Worm (Caenorhabditis elegans) whole organism, young adult: ENCODE measurements around the gene clec-2.
A peak's percentile ranks its signal among the peaks of the same experiment; 100 is the strongest.

Experiments used
- B0261.1 ChIP-seq: sonication (generic microtip); optimal IDR thresholded peaks from 2 replicates; lab custom pipeline; 2016; ENCODE audit warnings: mild to moderate bottlenecking, missing genetic modification characterization, moderate library complexity, missing compliant biosample characterization
- B0336.3 ChIP-seq: fragments of 200-800 bp; sonication (Bioruptor generic); IDR thresholded peaks from 2 replicates; pipeline ENCODE4 v1.3.6; 2022; ENCODE audit warnings: missing genetic modification characterization, missing compliant biosample characterization
- F37B4.10 ChIP-seq: fragments of 200-800 bp; sonication (Bioruptor generic); IDR thresholded peaks from 2 replicates; pipeline ENCODE4 v1.3.6; 2022; ENCODE audit warnings: missing genetic modification characterization, missing compliant biosample characterization
- F49E8.2 ChIP-seq: sonication (generic microtip); optimal IDR thresholded peaks from 3 replicates; lab custom pipeline; 2017; ENCODE audit warnings: missing genetic modification characterization, mild to moderate bottlenecking, missing compliant biosample characterization, antibody characterized with exemption, moderate library complexity; ENCODE audit not compliant: insufficient read depth
- F57A8.1 ChIP-seq: fragments of 200-800 bp; sonication (Bioruptor generic); optimal IDR thresholded peaks from 2 replicates; lab custom pipeline; 2018; ENCODE audit warnings: mild to moderate bottlenecking, missing genetic modification characterization, moderate library complexity, missing compliant biosample characterization
- F57C9.4 ChIP-seq: sonication (generic microtip); optimal IDR thresholded peaks from 2 replicates; lab custom pipeline; 2017; ENCODE audit warnings: mild to moderate bottlenecking, missing genetic modification characterization, missing compliant biosample characterization
- K12H6.12 ChIP-seq: fragments of 200-800 bp; sonication (Bioruptor generic); optimal IDR thresholded peaks from 2 replicates; lab custom pipeline; 2018; ENCODE audit warnings: mild to moderate bottlenecking, missing genetic modification characterization, missing compliant biosample characterization
- T26A5.8 ChIP-seq: sonication (generic microtip); optimal IDR thresholded peaks from 2 replicates; lab custom pipeline; 2016; ENCODE audit warnings: missing genetic modification characterization, missing compliant biosample characterization
- Y67H2A.10 ChIP-seq: fragments of 200-800 bp; sonication (Bioruptor generic); conservative IDR thresholded peaks from 2 replicates; pipeline ENCODE4 v1.3.6; 2022; ENCODE audit warnings: missing genetic modification reagents, missing genetic modification characterization, missing compliant biosample characterization
- Y95B8A.8 ChIP-seq: fragments of 200-800 bp; sonication (Bioruptor generic); IDR thresholded peaks from 2 replicates; pipeline ENCODE4 v1.3.6; 2022; ENCODE audit warnings: missing genetic modification reagents, missing genetic modification characterization, missing compliant biosample characterization
- ama-1 ChIP-seq, 3 experiments: fragments of 150-350 bp in 1 of 3; sonication (generic microtip) in 2 of 3; optimal IDR thresholded peaks; 2 replicates each; lab custom pipeline; 2014 to 2018; ENCODE audit warnings: missing biosample characterization in 2 of 3, missing genetic modification characterization in 2 of 3, missing genetic modification reagents in 2 of 3
- aptf-3 ChIP-seq: fragments of 200-800 bp; sonication (Bioruptor generic); IDR thresholded peaks from 2 replicates; pipeline ENCODE4 v1.3.6; 2022; ENCODE audit warnings: missing genetic modification characterization, missing compliant biosample characterization
- attf-5 ChIP-seq: fragments of 200-800 bp; sonication (Bioruptor generic); optimal IDR thresholded peaks from 2 replicates; lab custom pipeline; 2018; ENCODE audit warnings: mild to moderate bottlenecking, missing genetic modification characterization, missing compliant biosample characterization
- attf-6 ChIP-seq: fragments of 200-800 bp; sonication (Bioruptor generic); IDR thresholded peaks from 2 replicates; pipeline ENCODE4 v1.3.6; 2022; ENCODE audit warnings: missing genetic modification reagents, missing genetic modification characterization, missing compliant biosample characterization
- ceh-27 ChIP-seq: fragments of 200-800 bp; sonication (Bioruptor generic); optimal IDR thresholded peaks from 2 replicates; lab custom pipeline; 2018; ENCODE audit warnings: mild to moderate bottlenecking, missing genetic modification characterization, moderate library complexity, missing compliant biosample characterization
- ceh-40 ChIP-seq: fragments of 200-800 bp; sonication (Bioruptor generic); IDR thresholded peaks from 2 replicates; pipeline ENCODE4 v1.3.6; 2022; ENCODE audit warnings: missing genetic modification characterization, missing compliant biosample characterization
- die-1 ChIP-seq: sonication (generic microtip); optimal IDR thresholded peaks from 2 replicates; lab custom pipeline; 2016; ENCODE audit warnings: missing genotype, mild to moderate bottlenecking, missing genetic modification characterization, missing compliant biosample characterization
- dpl-1 ChIP-seq: fragments of 150-350 bp; optimal IDR thresholded peaks from 2 replicates; lab custom pipeline; 2014; ENCODE audit warnings: missing biosample characterization, missing genetic modification reagents, missing genetic modification characterization
- efl-1 ChIP-seq: fragments of 150-350 bp; optimal IDR thresholded peaks from 2 replicates; lab custom pipeline; 2014; ENCODE audit warnings: missing biosample characterization, missing genetic modification reagents, missing genetic modification characterization
- egrh-3 ChIP-seq: fragments of 200-800 bp; sonication (Bioruptor generic); IDR thresholded peaks from 2 replicates; pipeline ENCODE4 v1.3.6; 2022; ENCODE audit warnings: missing genetic modification reagents, missing genetic modification characterization, missing compliant biosample characterization
- fkh-3 ChIP-seq: sonication (generic microtip); optimal IDR thresholded peaks from 2 replicates; lab custom pipeline; 2016; ENCODE audit warnings: mild to moderate bottlenecking, missing genetic modification characterization, missing compliant biosample characterization
- gei-17 ChIP-seq: fragments of 200-800 bp; sonication (Bioruptor generic); optimal IDR thresholded peaks from 2 replicates; lab custom pipeline; 2018; ENCODE audit warnings: mild to moderate bottlenecking, missing genetic modification characterization, missing compliant biosample characterization
- hlh-26 ChIP-seq: fragments of 200-800 bp; sonication (Bioruptor generic); conservative IDR thresholded peaks from 2 replicates; pipeline ENCODE4 v1.3.6; 2022; ENCODE audit warnings: missing genetic modification reagents, missing genetic modification characterization, missing compliant biosample characterization
- hmg-1.2 ChIP-seq: fragments of 200-800 bp; sonication (Bioruptor generic); IDR thresholded peaks from 2 replicates; pipeline ENCODE4 v1.3.6; 2022; ENCODE audit warnings: missing genetic modification reagents, missing genetic modification characterization, missing compliant biosample characterization
- lin-26 ChIP-seq: fragments of 200-800 bp; sonication (Bioruptor generic); IDR thresholded peaks from 2 replicates; pipeline ENCODE4 v1.3.6; 2022; ENCODE audit warnings: missing genetic modification reagents, missing genetic modification characterization, missing compliant biosample characterization
- lin-40 ChIP-seq: sonication (generic microtip); optimal IDR thresholded peaks from 2 replicates; lab custom pipeline; 2016; ENCODE audit warnings: missing genetic modification characterization, mild to moderate bottlenecking, missing compliant biosample characterization, missing genotype, missing genetic modification reagents
- lsl-1 ChIP-seq: fragments of 200-800 bp; sonication (Bioruptor generic); optimal IDR thresholded peaks from 2 replicates; lab custom pipeline; 2018; ENCODE audit warnings: mild to moderate bottlenecking, missing genetic modification characterization, moderate library complexity, missing compliant biosample characterization
- madf-10 ChIP-seq: sonication (generic microtip); optimal IDR thresholded peaks from 2 replicates; lab custom pipeline; 2016; ENCODE audit warnings: mild to moderate bottlenecking, missing genetic modification characterization, missing compliant biosample characterization
- madf-3 ChIP-seq: fragments of 200-800 bp; sonication (Bioruptor generic); IDR thresholded peaks from 2 replicates; pipeline ENCODE4 v1.3.6; 2022; ENCODE audit warnings: missing genetic modification reagents, missing genetic modification characterization, missing compliant biosample characterization
- madf-8 ChIP-seq: fragments of 200-800 bp; sonication (Bioruptor generic); conservative IDR thresholded peaks from 2 replicates; pipeline ENCODE4 v1.3.6; 2022; ENCODE audit warnings: missing genetic modification reagents, missing genetic modification characterization, missing compliant biosample characterization
- mel-28 ChIP-seq: sonication (generic microtip); optimal IDR thresholded peaks from 2 replicates; lab custom pipeline; 2016; ENCODE audit warnings: borderline replicate concordance, mild to moderate bottlenecking, missing genetic modification characterization, missing compliant biosample characterization
- mes-4 ChIP-seq: sonication (generic microtip); optimal IDR thresholded peaks from 2 replicates; lab custom pipeline; 2016; ENCODE audit warnings: missing genotype, missing genetic modification characterization, missing compliant biosample characterization
- nfyb-1 ChIP-seq: fragments of 200-800 bp; sonication (Bioruptor generic); IDR thresholded peaks from 2 replicates; pipeline ENCODE4 v1.3.6; 2022; ENCODE audit warnings: missing genetic modification reagents, missing genetic modification characterization, missing compliant biosample characterization
- nhr-179 ChIP-seq: sonication (generic microtip); optimal IDR thresholded peaks from 2 replicates; lab custom pipeline; 2016; ENCODE audit warnings: mild to moderate bottlenecking, missing genetic modification characterization, missing compliant biosample characterization
- pbrm-1 ChIP-seq: fragments of 200-800 bp; sonication (Bioruptor generic); IDR thresholded peaks from 2 replicates; pipeline ENCODE4 v1.3.6; 2022; ENCODE audit warnings: missing genetic modification reagents, missing genetic modification characterization, missing compliant biosample characterization
- rcor-1 ChIP-seq: fragments of 200-800 bp; sonication (Bioruptor generic); IDR thresholded peaks from 2 replicates; pipeline ENCODE4 v1.3.6; 2022; ENCODE audit warnings: missing genetic modification reagents, missing genetic modification characterization, missing compliant biosample characterization
- rec-8 ChIP-seq, 2 experiments: sonication (generic microtip); optimal IDR thresholded peaks; 2 replicates each; lab custom pipeline; 2016; ENCODE audit warnings: mild to moderate bottlenecking in 2 of 2, missing genetic modification characterization in 2 of 2, missing genetic modification reagents in 2 of 2, missing genotype in 2 of 2, missing biosample characterization in 1 of 2, missing compliant biosample characterization in 1 of 2, moderate library complexity in 1 of 2
- rpc-1 ChIP-seq, 2 experiments: fragments of 150-350 bp in 1 of 2; sonication (generic microtip) in 1 of 2; optimal IDR thresholded peaks; 2 replicates each; lab custom pipeline; 2014 to 2018; ENCODE audit warnings: missing biosample characterization in 1 of 2, missing genetic modification characterization in 1 of 2, missing genetic modification reagents in 1 of 2, missing genotype in 1 of 2
- sea-2 ChIP-seq: fragments of 200-800 bp; sonication (Bioruptor generic); IDR thresholded peaks from 2 replicates; pipeline ENCODE4 v1.3.6; 2022; ENCODE audit warnings: missing genetic modification characterization, missing compliant biosample characterization
- snpc-4 ChIP-seq, 5 experiments: fragments of 150-350 bp in 1 of 5; sonication (generic microtip) in 4 of 5; optimal IDR thresholded peaks; 2 replicates each; lab custom pipeline; 2014 to 2018; ENCODE audit warnings: missing genetic modification characterization in 5 of 5, missing biosample characterization in 3 of 5, antibody characterized with exemption in 2 of 5, mild to moderate bottlenecking in 2 of 5, missing compliant biosample characterization in 2 of 5, missing genotype in 2 of 5, moderate library complexity in 2 of 5, missing genetic modification reagents in 1 of 5
- tlf-1 ChIP-seq: fragments of 200-800 bp; sonication (Bioruptor generic); optimal IDR thresholded peaks from 2 replicates; lab custom pipeline; 2018; ENCODE audit warnings: mild to moderate bottlenecking, missing genetic modification characterization, missing compliant biosample characterization
- zfh-2 ChIP-seq: fragments of 200-800 bp; sonication (Bioruptor generic); conservative IDR thresholded peaks from 2 replicates; pipeline ENCODE4 v1.3.6; 2022; ENCODE audit warnings: missing genetic modification reagents, missing genetic modification characterization, missing compliant biosample characterization
- ztf-22 ChIP-seq: fragments of 200-800 bp; sonication (Bioruptor generic); optimal IDR thresholded peaks from 2 replicates; lab custom pipeline; 2018; ENCODE audit warnings: mild to moderate bottlenecking, missing genetic modification characterization, moderate library complexity, missing compliant biosample characterization
- ztf-25 ChIP-seq: fragments of 200-800 bp; sonication (Bioruptor generic); IDR thresholded peaks from 2 replicates; pipeline ENCODE4 v1.3.6; 2022; ENCODE audit warnings: missing genetic modification reagents, missing genetic modification characterization, missing compliant biosample characterization
- ztf-28 ChIP-seq: fragments of 200-800 bp; sonication (Bioruptor generic); IDR thresholded peaks from 2 replicates; pipeline ENCODE4 v1.3.6; 2022; ENCODE audit warnings: missing genetic modification reagents, missing genetic modification characterization, missing compliant biosample characterization
- ztf-3 ChIP-seq: fragments of 200-800 bp; sonication (Bioruptor generic); optimal IDR thresholded peaks from 2 replicates; lab custom pipeline; 2018; ENCODE audit warnings: mild to moderate bottlenecking, missing genetic modification characterization, missing compliant biosample characterization
- ztf-6 ChIP-seq: fragments of 200-800 bp; sonication (Bioruptor generic); IDR thresholded peaks from 2 replicates; pipeline ENCODE4 v1.3.6; 2022; ENCODE audit warnings: missing genetic modification reagents, missing genetic modification characterization, missing compliant biosample characterization

The clec-2 gene

DNA sequence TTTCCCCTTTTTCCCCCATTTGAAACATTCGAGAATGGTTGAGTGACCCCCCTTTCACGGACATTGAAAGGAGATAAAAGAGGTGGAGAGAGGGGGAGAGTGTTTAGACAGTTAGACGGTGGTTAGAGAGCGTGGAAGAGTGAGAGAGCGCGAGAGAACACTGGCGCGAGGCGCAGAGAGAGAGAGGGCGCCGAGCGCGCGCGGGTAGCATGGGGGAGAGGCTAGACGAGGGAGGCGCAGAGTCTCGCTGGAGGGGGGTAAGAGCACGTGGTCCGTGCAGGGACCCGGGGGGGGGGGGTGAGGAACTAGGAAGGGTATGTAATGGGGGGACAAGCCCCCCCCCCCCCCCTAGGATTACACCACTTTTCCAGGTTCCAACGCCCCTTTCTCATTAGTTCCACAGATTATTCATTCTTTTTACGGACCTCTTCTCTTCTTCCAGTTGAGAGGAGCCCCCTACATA is 49.3 kb downstream of the clec-2 start (continued):
- TF ChIP-seq ztf-22 (peak; percentile 94), efl-1 (GFP tag; lab: Kevin White, UChicago) (no peak), ceh-27 (peak; percentile 96), egrh-3 (GFP tag; lab: Robert Waterston, UW) (peak; percentile 100), lin-40 (tag; lab: Kevin White, UChicago) (peak; percentile 92), madf-8 (GFP tag; lab: Robert Waterston, UW) (no peak), nhr-179 (tag; lab: Kevin White, UChicago) (no peak), ama-1 (optimal IDR thresholded peaks at IDR 0.05; lab: Kevin White, UChicago) (no peak), ama-1 (GFP tag; optimal IDR thresholded peaks at IDR 0.05; lab: Kevin White, UChicago) (no peak), rpc-1 (optimal IDR thresholded peaks at IDR 0.05; lab: Kevin White, UChicago) (no peak), rpc-1 (tag; optimal IDR thresholded peaks at IDR 0.05; lab: Kevin White, UChicago) (no peak), ceh-40 (GFP tag; lab: Robert Waterston, UW) (no peak), B0261.1 (tag; lab: Kevin White, UChicago) (peak; percentile 24), F49E8.2 (tag; lab: Kevin White, UChicago) (no peak), F57A8.1 (GFP tag; lab: Kevin White, UChicago) (no peak), attf-5 (GFP tag; lab: Kevin White, UChicago) (peak; percentile 74), tlf-1 (peak; percentile 75), snpc-4 (GFP tag; optimal IDR thresholded peaks at IDR 0.05; lab: Kevin White, UChicago) (no peak), snpc-4 (tag; optimal IDR thresholded peaks at IDR 0.05; lab: Kevin White, UChicago) (peak in 2 of 4 experiments; percentile 22 to 54), lsl-1 (no peak), hmg-1.2 (peak; percentile 99), mes-4 (tag; lab: Kevin White, UChicago) (no peak), hlh-26 (GFP tag; lab: Robert Waterston, UW) (no peak), ztf-3 (peak; percentile 88), Y95B8A.8 (GFP tag; lab: Robert Waterston, UW) (peak; percentile 85), lin-26 (GFP tag; lab: Robert Waterston, UW) (peak; percentile 75), madf-10 (tag; lab: Kevin White, UChicago) (peak; percentile 18), aptf-3 (0 out of 2 replicates have a peak, but pooled peaks have one; percentile 16), ztf-6 (GFP tag; lab: Robert Waterston, UW) (peak; percentile 58; the same call in 1 of the 2 replicates), Y67H2A.10 (peak; percentile 59; the same call in 1 of the 2 replicates), attf-6 (GFP tag; lab: Robert Waterston, UW) (peak; percentile 49; the same call in 1 of the 2 replicates), rcor-1 (GFP tag; lab: Robert Waterston, UW) (peak; percentile 62; the same call in 1 of the 2 replicates), zfh-2 (GFP tag; lab: Robert Waterston, UW) (peak; percentile 100), die-1 (no peak), sea-2 (GFP tag; lab: Robert Waterston, UW) (peak; percentile 79; the same call in 1 of the 2 replicates), T26A5.8 (tag; lab: Kevin White, UChicago) (no peak), dpl-1 (GFP tag; lab: Kevin White, UChicago) (peak; percentile 1), pbrm-1 (GFP tag; lab: Robert Waterston, UW) (peak; percentile 97), ztf-25 (GFP tag; lab: Robert Waterston, UW) (no peak), ztf-28 (GFP tag; lab: Robert Waterston, UW) (no peak), F37B4.10 (GFP tag; lab: Robert Waterston, UW) (0 out of 2 replicates have a peak, but pooled peaks have one; percentile 27), rec-8 (tag; optimal IDR thresholded peaks at IDR 0.05; lab: Kevin White, UChicago) (no peak), nfyb-1 (GFP tag; lab: Robert Waterston, UW) (peak; percentile 97), B0336.3 (GFP tag; lab: Robert Waterston, UW) (peak; percentile 97), madf-3 (peak; percentile 83; the same call in 1 of the 2 replicates), mel-28 (tag; lab: Kevin White, UChicago) (peak; percentile 36), K12H6.12 (tag; lab: Kevin White, UChicago) (peak; percentile 93), gei-17 (peak; percentile 85), fkh-3 (tag; lab: Kevin White, UChicago) (no peak), F57C9.4 (peak; percentile 73)
